Fruit fly (Drosophila melanogaster): Measurements from ENCODE around the gene CG9692.

dm6 chr3L:16689491-16689890 is 15.3 kb upstream of the CG9692 start:
- TF ChIP-seq CG12605 (GFP tag; IDR thresholded peaks at IDR 0.05) (no peak), D1 (tag; optimal IDR thresholded peaks at IDR 0.05) (no peak)

All from whole organism, pupa.